Worm (Caenorhabditis elegans): Measurements from ENCODE around the gene btb-19.

btb-19 gene

DNA sequence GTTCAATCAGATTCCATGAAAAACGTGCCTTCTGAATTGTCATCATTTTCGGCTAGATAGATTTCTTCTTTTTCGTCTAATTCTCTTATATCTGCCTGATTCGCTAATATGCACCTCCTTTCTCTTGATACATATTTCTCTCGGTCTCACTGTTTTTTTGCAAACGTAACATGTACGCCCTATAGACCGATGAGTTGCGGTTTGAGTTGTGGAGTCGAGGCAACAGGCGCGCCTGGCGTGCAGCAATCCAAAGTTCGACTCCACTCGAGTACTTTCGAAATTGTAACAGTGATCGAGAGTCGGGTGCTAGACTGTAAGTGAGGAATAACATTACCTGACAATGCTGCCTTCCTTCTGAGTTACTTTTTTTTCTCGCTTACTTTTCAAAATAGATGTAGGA is 25.1 kb downstream of the btb-19 start (continued):
- TF ChIP-seq mel-28 (tag; optimal IDR thresholded peaks at IDR 0.05; ENCODE audit: borderline replicate concordance) (peak; percentile 83), F57A8.1 (GFP tag; optimal IDR thresholded peaks at IDR 0.05) (peak; percentile 92), sptf-2 (GFP tag; optimal IDR thresholded peaks at IDR 0.05) (peak; percentile 86), lir-1 (GFP tag; conservative IDR thresholded peaks at IDR 0.05) (peak; percentile 67), rec-8 (tag; optimal IDR thresholded peaks at IDR 0.05) (peak; percentile 86 to 91), ceh-79 (tag; optimal IDR thresholded peaks at IDR 0.05) (peak; percentile 58), F55B11.4 (tag; optimal IDR thresholded peaks at IDR 0.05; ENCODE audit: borderline replicate concordance, insufficient read depth) (peak; percentile 48), Y56A3A.18 (GFP tag; IDR thresholded peaks at IDR 0.05) (peak; percentile 96), pbrm-1 (GFP tag; IDR thresholded peaks at IDR 0.05) (peak; percentile 72; the same call in 1 of the 2 replicates), fkh-3 (tag; optimal IDR thresholded peaks at IDR 0.05) (peak; percentile 94), hrde-1 (tag; optimal IDR thresholded peaks at IDR 0.05; ENCODE audit: borderline replicate concordance) (peak; percentile 80), lsl-1 (GFP tag; optimal IDR thresholded peaks at IDR 0.05) (peak; percentile 67), chd-7 (tag; optimal IDR thresholded peaks at IDR 0.05) (peak; percentile 92), die-1 (tag; optimal IDR thresholded peaks at IDR 0.05) (peak; percentile 96), ceh-27 (GFP tag; optimal IDR thresholded peaks at IDR 0.05) (peak; percentile 90), T07F8.4 (tag; optimal IDR thresholded peaks at IDR 0.05) (peak; percentile 91), unc-130 (GFP tag; optimal IDR thresholded peaks at IDR 0.05) (peak; percentile 57), hlh-12 (tag; optimal IDR thresholded peaks at IDR 0.05) (peak; percentile 31), tbx-9 (tag; optimal IDR thresholded peaks at IDR 0.05; ENCODE audit: borderline replicate concordance) (peak; percentile 59), dox-1 (GFP tag; IDR thresholded peaks at IDR 0.05) (peak; percentile 94), F33H1.4 (GFP tag; IDR thresholded peaks at IDR 0.05) (peak; percentile 54), gei-17 (GFP tag; optimal IDR thresholded peaks at IDR 0.05) (peak; percentile 59), ceh-58 (GFP tag; IDR thresholded peaks at IDR 0.05) (0 out of 2 replicates have a peak, but pooled peaks have one; percentile 75), ztf-3 (GFP tag; optimal IDR thresholded peaks at IDR 0.05) (peak; percentile 8), madf-8 (GFP tag; conservative IDR thresholded peaks at IDR 0.05) (peak; percentile 36; the same call in 1 of the 2 replicates), rcor-1 (GFP tag; IDR thresholded peaks at IDR 0.05) (peak; percentile 87), tbp1 (GFP tag; optimal IDR thresholded peaks at IDR 0.05) (peak; percentile 99), madf-6 (GFP tag; IDR thresholded peaks at IDR 0.05) (peak; percentile 78), rpc-1 (optimal IDR thresholded peaks at IDR 0.05) (peak; percentile 93), rpc-1 (tag; optimal IDR thresholded peaks at IDR 0.05) (peak; percentile 98), ztf-18 (tag; optimal IDR thresholded peaks at IDR 0.05) (peak; percentile 87), B0035.1 (tag; optimal IDR thresholded peaks at IDR 0.05) (peak; percentile 59), egl-44 (GFP tag; IDR thresholded peaks at IDR 0.05) (peak; percentile 94), nhr-80 (tag; optimal IDR thresholded peaks at IDR 0.05) (peak; percentile 73), D2030.7 (GFP tag; IDR thresholded peaks at IDR 0.05) (peak; percentile 84), Y67H2A.10 (GFP tag; conservative IDR thresholded peaks at IDR 0.05) (peak; percentile 36; the same call in 1 of the 2 replicates), Y53G8AR.9 (GFP tag; conservative IDR thresholded peaks at IDR 0.05) (peak; percentile 84), K12H6.12 (tag; optimal IDR thresholded peaks at IDR 0.05) (peak; percentile 87), let-607 (tag; optimal IDR thresholded peaks at IDR 0.05) (peak; percentile 63 to 65), nhr-120 (GFP tag; IDR thresholded peaks at IDR 0.05) (peak; percentile 89; the same call in 1 of the 2 replicates), ceh-91 (GFP tag; IDR thresholded peaks at IDR 0.05) (peak; percentile 23; the same call in 1 of the 2 replicates), madf-10 (tag; optimal IDR thresholded peaks at IDR 0.05) (peak; percentile 90), let-526 (GFP tag; IDR thresholded peaks at IDR 0.05) (peak; percentile 55; the same call in 1 of the 2 replicates), cebp-1 (GFP tag; IDR thresholded peaks at IDR 0.05) (peak; percentile 47; the same call in 1 of the 2 replicates), cebp-1 (tag; optimal IDR thresholded peaks at IDR 0.05) (peak; percentile 85), egrh-3 (GFP tag; IDR thresholded peaks at IDR 0.05) (peak; percentile 58; the same call in 1 of the 2 replicates), nfya-2 (GFP tag; IDR thresholded peaks at IDR 0.05) (no peak), efl-1 (GFP tag; optimal IDR thresholded peaks at IDR 0.05) (peak; percentile 9)

All from whole organism, young adult.